Worm (Caenorhabditis elegans) whole organism, young adult: ENCODE results near the gene ced-13.

ENCODE experiments used
- F33H1.4 ChIP-seq: fragments of 200-800 bp; sonication (Bioruptor generic); IDR thresholded peaks from 2 replicates; pipeline ENCODE4 v1.3.6; 2022; ENCODE audit warnings: missing genetic modification reagents, missing genetic modification characterization, missing compliant biosample characterization
- K12H6.12 ChIP-seq: fragments of 200-800 bp; sonication (Bioruptor generic); optimal IDR thresholded peaks from 2 replicates; lab custom pipeline; 2018; ENCODE audit warnings: mild to moderate bottlenecking, missing genetic modification characterization, missing compliant biosample characterization
- ama-1 ChIP-seq, 3 experiments: fragments of 150-350 bp in 1 of 3; sonication (generic microtip) in 2 of 3; optimal IDR thresholded peaks; 2 replicates each; lab custom pipeline; 2014 to 2018; ENCODE audit warnings: missing biosample characterization in 2 of 3, missing genetic modification characterization in 2 of 3, missing genetic modification reagents in 2 of 3
- ceh-91 ChIP-seq: fragments of 200-800 bp; sonication (Bioruptor generic); IDR thresholded peaks from 2 replicates; pipeline ENCODE4 v1.3.6; 2022; ENCODE audit warnings: missing genetic modification reagents, missing genetic modification characterization, missing compliant biosample characterization
- mxl-1 ChIP-seq: sonication (generic microtip); optimal IDR thresholded peaks from 2 replicates; lab custom pipeline; 2016; ENCODE audit warnings: missing genetic modification characterization, missing compliant biosample characterization
- unc-130 ChIP-seq: sonication (generic microtip); optimal IDR thresholded peaks from 2 replicates; lab custom pipeline; 2016; ENCODE audit warnings: missing genetic modification reagents, missing genetic modification characterization, missing compliant biosample characterization

ce11 chrX:8262734-8263133, 36.7 kb downstream of the ced-13 start:
- no peak for TF ChIP-seq K12H6.12
- TF ChIP-seq unc-130 = no peak
- TF ChIP-seq mxl-1 (tag; lab: Kevin White, UChicago) = no peak
- no peak for TF ChIP-seq ceh-91
- no peak for TF ChIP-seq F33H1.4
- no peak for TF ChIP-seq ama-1 (optimal IDR thresholded peaks at IDR 0.05; lab: Kevin White, UChicago)
- TF ChIP-seq ama-1 (GFP tag; optimal IDR thresholded peaks at IDR 0.05; lab: Kevin White, UChicago) = no peak
